Fruit fly (Drosophila melanogaster): ENCODE data around the gene grnd.

The grnd gene

dm6 chr2L:18454128-18454788 lies 31.0 kb upstream of the grnd start, which contains the start of the genes bsf and Ntf-2r:
Gene bsf (minus strand): TSS chr2L:18454587.
Gene Ntf-2r (plus strand): TSS chr2L:18454649.
- no peak for TF ChIP-seq spab (GFP tag; optimal IDR thresholded peaks at IDR 0.05)
- TF ChIP-seq CG11902 (GFP tag; optimal IDR thresholded peaks at IDR 0.05), result no peak
- no peak for TF ChIP-seq CG3919 (GFP tag; optimal IDR thresholded peaks at IDR 0.05)
- TF ChIP-seq CG11294 (GFP tag; IDR thresholded peaks at IDR 0.05), result no peak
- no peak for TF ChIP-seq Smox (GFP tag; optimal IDR thresholded peaks at IDR 0.05)
- TF ChIP-seq CG31627 (GFP tag; optimal IDR thresholded peaks at IDR 0.05), result no peak
- no peak for TF ChIP-seq fd59A (GFP tag; optimal IDR thresholded peaks at IDR 0.05)
- no peak for TF ChIP-seq Hr39 (GFP tag; optimal IDR thresholded peaks at IDR 0.05)
- TF ChIP-seq Ets21C (GFP tag; optimal IDR thresholded peaks at IDR 0.05), result no peak
- no peak for TF ChIP-seq CG10669 (GFP tag; optimal IDR thresholded peaks at IDR 0.05)
- TF ChIP-seq dac (GFP tag; optimal IDR thresholded peaks at IDR 0.05), result no peak

DNA sequence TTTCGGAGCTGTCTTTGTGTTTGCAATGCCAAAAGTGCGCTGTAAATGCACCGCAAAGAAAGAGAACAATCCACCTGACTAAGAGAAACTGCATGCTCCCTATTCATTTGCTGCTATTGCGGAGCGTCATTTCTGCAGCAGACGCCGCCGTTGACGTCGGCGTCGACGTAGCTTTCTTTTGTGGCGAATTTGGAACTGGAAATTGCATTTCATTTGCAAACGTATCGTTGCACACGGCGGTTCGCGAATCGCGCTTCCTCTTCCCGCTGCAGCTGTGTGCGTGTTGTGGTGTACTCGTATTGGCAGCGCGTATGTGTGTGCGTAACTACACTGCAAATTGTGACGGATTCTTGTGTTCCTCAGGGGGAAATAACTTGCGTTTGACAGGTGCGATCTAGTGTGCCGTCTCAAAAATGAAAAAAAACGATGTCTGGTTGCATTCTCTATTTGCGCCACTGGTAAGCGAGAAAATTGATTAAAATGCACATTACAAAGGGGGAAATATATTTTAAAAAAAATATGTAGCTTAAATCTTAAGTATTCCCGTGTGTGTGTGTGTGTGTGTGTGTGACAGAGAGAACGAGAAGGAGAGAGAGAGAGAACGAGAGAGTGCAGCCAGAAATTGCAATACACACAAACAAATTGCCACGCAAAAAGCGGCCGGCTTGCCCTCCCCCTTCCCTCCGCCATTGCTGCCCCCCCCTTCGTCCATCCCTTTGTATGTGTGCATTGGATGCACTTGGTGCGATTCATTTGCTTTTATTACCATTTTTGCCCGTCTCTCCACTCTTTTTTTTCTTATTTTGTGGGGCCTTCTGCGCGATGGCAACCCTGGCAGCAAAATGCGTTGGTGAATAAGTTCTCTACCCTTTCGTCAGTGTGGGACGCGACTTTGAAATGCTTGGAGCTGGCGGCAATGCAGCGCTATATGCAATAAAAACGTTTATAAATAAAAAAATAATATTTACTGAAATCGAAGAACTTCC lies 29.4 kb upstream of the grnd start:
- TF ChIP-seq Sox15 (GFP tag; optimal IDR thresholded peaks at IDR 0.05), result peak; percentile 16
- TF ChIP-seq CG6276 (GFP tag; optimal IDR thresholded peaks at IDR 0.05), result peak; percentile 99
- peak; percentile 99 for TF ChIP-seq CG3032 (tag; optimal IDR thresholded peaks at IDR 0.05)
- TF ChIP-seq topi (GFP tag; optimal IDR thresholded peaks at IDR 0.05), result peak; percentile 37
- TF ChIP-seq dac (GFP tag; optimal IDR thresholded peaks at IDR 0.05), result peak; percentile 98
- peak; percentile 76 for TF ChIP-seq dsx (GFP tag; optimal IDR thresholded peaks at IDR 0.05; ENCODE audit: poor library complexity, severe bottlenecking)
- TF ChIP-seq CG1621 (tag; optimal IDR thresholded peaks at IDR 0.05), result peak; percentile 98
- TF ChIP-seq ss (GFP tag; optimal IDR thresholded peaks at IDR 0.05), result peak; percentile 98 to 99
- no peak for TF ChIP-seq CG11902 (GFP tag; optimal IDR thresholded peaks at IDR 0.05)
- peak; percentile 80 for TF ChIP-seq Sox14 (GFP tag; optimal IDR thresholded peaks at IDR 0.05)
- peak; percentile 98 for TF ChIP-seq CG8119 (GFP tag; IDR thresholded peaks at IDR 0.05)
- TF ChIP-seq pdm3 (GFP tag; optimal IDR thresholded peaks at IDR 0.05), result peak; percentile 90
- peak; percentile 94 for TF ChIP-seq Hr38 (GFP tag; optimal IDR thresholded peaks at IDR 0.05)
- TF ChIP-seq cyc (GFP tag; optimal IDR thresholded peaks at IDR 0.05), result no peak
- TF ChIP-seq Hr39 (GFP tag; optimal IDR thresholded peaks at IDR 0.05), result peak; percentile 27
- peak; percentile 77 for TF ChIP-seq acj6 (GFP tag; optimal IDR thresholded peaks at IDR 0.05)
- TF ChIP-seq spab (GFP tag; optimal IDR thresholded peaks at IDR 0.05), result peak; percentile 99
- TF ChIP-seq CG7368 (GFP tag; optimal IDR thresholded peaks at IDR 0.05), result peak; percentile 94
- no peak for TF ChIP-seq fkh (GFP tag; optimal IDR thresholded peaks at IDR 0.05)
- TF ChIP-seq Ets21C (GFP tag; optimal IDR thresholded peaks at IDR 0.05), result no peak
- no peak for TF ChIP-seq Met (GFP tag; optimal IDR thresholded peaks at IDR 0.05)
- TF ChIP-seq Eip75B (GFP tag; optimal IDR thresholded peaks at IDR 0.05), result peak; percentile 72
- peak; percentile 76 for TF ChIP-seq CG8632 (GFP tag; optimal IDR thresholded peaks at IDR 0.05)
- peak; percentile 32 for TF ChIP-seq vri (GFP tag; optimal IDR thresholded peaks at IDR 0.05)
- peak; percentile 90 for TF ChIP-seq CG8319 (GFP tag; optimal IDR thresholded peaks at IDR 0.05)
- TF ChIP-seq CG15336 (GFP tag; IDR thresholded peaks at IDR 0.05), result peak; percentile 96
- TF ChIP-seq eg (GFP tag; IDR thresholded peaks at IDR 0.05), result peak; percentile 100
- TF ChIP-seq Lpt (GFP tag; optimal IDR thresholded peaks at IDR 0.05), result peak; percentile 99
- TF ChIP-seq CG4318 (GFP tag; optimal IDR thresholded peaks at IDR 0.05), result no peak
- TF ChIP-seq Smox (GFP tag; optimal IDR thresholded peaks at IDR 0.05), result no peak
- peak; percentile 79 for TF ChIP-seq CG6854 (GFP tag; optimal IDR thresholded peaks at IDR 0.05)
- peak; percentile 82 for TF ChIP-seq achi (GFP tag; optimal IDR thresholded peaks at IDR 0.05)
- peak; percentile 55 for TF ChIP-seq svp (GFP tag)
- TF ChIP-seq salr (GFP tag; optimal IDR thresholded peaks at IDR 0.05), result peak; percentile 94
- peak; percentile 99 for TF ChIP-seq CG6808 (GFP tag; optimal IDR thresholded peaks at IDR 0.05)
- TF ChIP-seq Blimp-1 (GFP tag; optimal IDR thresholded peaks at IDR 0.05), result peak; percentile 62
- peak; percentile 99 for TF ChIP-seq Ets96B (tag; optimal IDR thresholded peaks at IDR 0.05)
- peak; percentile 80 for TF ChIP-seq CG10631 (GFP tag; optimal IDR thresholded peaks at IDR 0.05)
- TF ChIP-seq CG31627 (GFP tag; optimal IDR thresholded peaks at IDR 0.05), result peak; percentile 43
- peak; percentile 72 for TF ChIP-seq Eip78C (GFP tag)
- TF ChIP-seq Eip93F (GFP tag; optimal IDR thresholded peaks at IDR 0.05), result peak; percentile 58

Data from whole organism, prepupa.